Worm (Caenorhabditis elegans) whole organism, L3 larva: Measurements from ENCODE around the gene srh-213.

Experiments
- ama-1 ChIP-seq: fragments of 150-350 bp; optimal IDR thresholded peaks from 2 replicates; lab custom pipeline; 2018
- fkh-2 ChIP-seq: fragments of 150-350 bp; optimal IDR thresholded peaks from 2 replicates; lab custom pipeline; 2014; ENCODE audit warnings: missing biosample characterization, missing genetic modification reagents, missing genetic modification characterization
- fos-1 ChIP-seq: fragments of 150-350 bp; optimal IDR thresholded peaks from 2 replicates; lab custom pipeline; 2014; ENCODE audit warnings: missing biosample characterization, missing genetic modification characterization
- hmg-11 ChIP-seq: sonication (generic microtip); optimal IDR thresholded peaks from 2 replicates; lab custom pipeline; 2016; ENCODE audit warnings: missing genetic modification characterization, missing compliant biosample characterization
- lin-15B ChIP-seq: fragments of 150-350 bp; optimal IDR thresholded peaks from 2 replicates; lab custom pipeline; 2014; ENCODE audit warnings: missing biosample characterization, missing genetic modification characterization
- mdl-1 ChIP-seq: fragments of 150-350 bp; optimal IDR thresholded peaks from 2 replicates; lab custom pipeline; 2014; ENCODE audit warnings: missing biosample characterization, missing genetic modification characterization
- nhr-67 ChIP-seq: fragments of 150-350 bp; optimal IDR thresholded peaks from 2 replicates; lab custom pipeline; 2014; ENCODE audit warnings: missing biosample characterization, missing genetic modification characterization
- nhr-76 ChIP-seq: fragments of 150-350 bp; sonication (generic microtip); optimal IDR thresholded peaks from 5 replicates; lab custom pipeline; 2014; ENCODE audit warnings: missing biosample characterization, missing genetic modification characterization
- nhr-77 ChIP-seq: fragments of 150-350 bp; optimal IDR thresholded peaks from 2 replicates; lab custom pipeline; 2014; ENCODE audit warnings: missing biosample characterization, missing genetic modification characterization
- pqm-1 ChIP-seq: fragments of 150-350 bp; optimal IDR thresholded peaks from 2 replicates; lab custom pipeline; 2017; ENCODE audit warnings: missing biosample characterization, missing genetic modification characterization, inconsistent platforms
- unc-39 ChIP-seq: sonication (generic microtip); optimal IDR thresholded peaks from 4 replicates; lab custom pipeline; 2017; ENCODE audit warnings: missing biosample characterization, missing genetic modification characterization
- unc-62 ChIP-seq: fragments of 150-350 bp; sonication (generic microtip); optimal IDR thresholded peaks from 4 replicates; lab custom pipeline; 2014; ENCODE audit warnings: missing biosample characterization, missing genetic modification reagents, missing genetic modification characterization
- ztf-11 ChIP-seq: fragments of 150-350 bp; optimal IDR thresholded peaks from 2 replicates; lab custom pipeline; 2014; ENCODE audit warnings: missing biosample characterization, missing genetic modification characterization

DNA sequence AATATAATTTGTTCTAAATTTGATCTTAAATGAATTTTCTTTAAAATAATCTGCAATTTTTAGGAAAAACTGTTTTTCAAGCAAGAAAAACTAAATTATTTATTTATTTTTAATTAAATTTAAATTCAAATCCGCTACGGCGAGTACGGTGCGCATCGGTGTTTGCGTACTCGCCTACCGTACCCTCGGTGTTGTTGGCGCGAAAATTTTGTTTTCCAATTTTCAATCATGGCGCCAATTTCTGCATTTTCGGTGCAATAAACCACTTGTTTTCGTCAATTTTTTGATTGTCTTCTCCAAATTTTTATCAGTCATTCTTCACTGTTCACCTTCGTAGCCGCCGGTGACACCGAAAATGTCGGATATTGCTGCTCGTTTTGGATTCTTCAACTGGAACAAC is 16.0 kb downstream of the srh-213 start, which contains the start of gene pygl-1:
- TF ChIP-seq nhr-77 (no peak), fos-1 (tag; lab: Kevin White, UChicago) (no peak), nhr-76 (no peak), nhr-67 (tag; lab: Kevin White, UChicago) (no peak), fkh-2 (tag; lab: Kevin White, UChicago) (no peak), unc-62 (no peak), pqm-1 (tag; lab: Kevin White, UChicago) (no peak), mdl-1 (tag; lab: Kevin White, UChicago) (no peak), ama-1 (no peak), lin-15B (tag; lab: Kevin White, UChicago) (no peak), hmg-11 (tag; lab: Kevin White, UChicago) (no peak), ztf-11 (tag; lab: Kevin White, UChicago) (no peak), unc-39 (no peak)
